Worm (Caenorhabditis elegans): Measurements from ENCODE around the gene K03H9.3.

DNA sequence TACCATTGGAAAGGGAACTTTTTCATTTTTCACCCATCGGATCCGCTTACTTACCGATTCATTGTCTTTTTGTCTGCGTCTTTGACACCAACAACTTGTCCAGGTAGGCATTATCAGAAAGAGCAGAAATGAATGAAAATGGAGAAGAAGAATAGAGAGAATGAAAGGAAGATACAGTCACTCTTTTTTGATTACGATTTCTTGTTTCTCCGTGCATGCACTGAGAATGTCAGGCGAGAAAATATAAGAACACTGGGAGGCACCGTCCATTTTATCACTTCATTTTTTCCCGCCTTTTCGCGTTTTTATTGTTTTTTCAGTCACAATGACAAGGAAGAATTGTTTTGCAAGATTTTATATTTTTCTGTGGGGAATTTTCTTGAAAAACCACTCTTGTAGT lies 46.4 kb downstream of the K03H9.3 start:
- no peak for TF ChIP-seq ham-2 (GFP tag; optimal IDR thresholded peaks at IDR 0.05)
- TF ChIP-seq sem-2 (GFP tag; optimal IDR thresholded peaks at IDR 0.05), result no peak
- TF ChIP-seq lsy-2 (tag; optimal IDR thresholded peaks at IDR 0.05), result no peak
- no peak for TF ChIP-seq mep-1 (tag; optimal IDR thresholded peaks at IDR 0.05)
- TF ChIP-seq sptf-1 (tag; optimal IDR thresholded peaks at IDR 0.05), result no peak
- TF ChIP-seq ces-1 (GFP tag; optimal IDR thresholded peaks at IDR 0.05), result no peak
- no peak for TF ChIP-seq elt-3 (tag; optimal IDR thresholded peaks at IDR 0.05)
- TF ChIP-seq unc-62 (GFP tag; optimal IDR thresholded peaks at IDR 0.05), result no peak
- TF ChIP-seq ceh-83 (GFP tag; optimal IDR thresholded peaks at IDR 0.05), result no peak

Measured in whole organism, mixed stage, embryonic.